Fruit fly (Drosophila melanogaster): ENCODE results near the gene mtDNA-helicase.

The mtDNA-helicase gene

DNA sequence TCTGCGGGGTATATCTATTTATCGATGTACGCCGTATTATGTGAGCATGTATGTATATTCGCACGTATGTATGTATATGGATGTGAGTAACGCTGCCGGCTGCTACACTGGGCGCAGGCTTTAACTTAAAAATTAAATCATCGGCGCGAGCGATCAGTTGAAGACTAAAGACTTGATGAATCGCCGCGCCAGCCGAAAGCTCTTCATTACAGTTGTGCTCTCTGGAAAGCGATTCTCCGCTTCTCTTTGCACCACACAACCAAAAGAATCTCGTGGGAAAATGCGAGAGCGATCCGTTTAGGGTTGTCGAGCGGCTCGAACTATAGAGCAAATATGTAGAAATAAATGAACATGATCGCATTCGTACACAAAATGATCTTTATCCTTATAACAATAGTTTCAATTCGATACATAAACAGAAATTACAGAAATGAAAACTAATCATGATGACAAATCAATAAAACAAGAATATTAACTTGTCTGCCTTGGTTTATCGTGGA is 15.3 kb upstream of the mtDNA-helicase start, which contains the start of gene CG13124 (continued):
- TF ChIP-seq Oli (tag; optimal IDR thresholded peaks at IDR 0.05) (no peak), CG6683 (GFP tag; optimal IDR thresholded peaks at IDR 0.05) (no peak), Meics (GFP tag; optimal IDR thresholded peaks at IDR 0.05) (peak; percentile 54), CG12071 (GFP tag; optimal IDR thresholded peaks at IDR 0.05) (peak; percentile 38), org-1 (GFP tag; optimal IDR thresholded peaks at IDR 0.05) (no peak), CG4404 (GFP tag; IDR thresholded peaks at IDR 0.05) (no peak), CG8388 (GFP tag; optimal IDR thresholded peaks at IDR 0.05) (no peak), ind (GFP tag; optimal IDR thresholded peaks at IDR 0.05) (peak; percentile 0), pfk (GFP tag; optimal IDR thresholded peaks at IDR 0.05) (no peak), CG10654 (GFP tag; optimal IDR thresholded peaks at IDR 0.05) (no peak), CG10267 (tag; optimal IDR thresholded peaks at IDR 0.05) (peak; percentile 0), tio (GFP tag; optimal IDR thresholded peaks at IDR 0.05) (no peak), Hmx (GFP tag; optimal IDR thresholded peaks at IDR 0.05) (no peak), HLH4C (GFP tag; IDR thresholded peaks at IDR 0.05; ENCODE audit: partially characterized antibody) (no peak), pan (optimal IDR thresholded peaks at IDR 0.05) (no peak), pan (GFP tag; optimal IDR thresholded peaks at IDR 0.05 in 1 of 2, IDR thresholded peaks at IDR 0.05 in 1 of 2) (peak in 1 of 2 experiments; percentile 21), CG3847 (GFP tag; IDR thresholded peaks at IDR 0.05) (0 out of 2 replicates have a peak, but pooled peaks have one; percentile 7), Drgx (GFP tag; IDR thresholded peaks at IDR 0.05) (peak; percentile 57), CG6175 (GFP tag; IDR thresholded peaks at IDR 0.05) (no peak), sens-2 (GFP tag; IDR thresholded peaks at IDR 0.05) (0 out of 2 replicates have a peak, but pooled peaks have one; percentile 10), chm (GFP tag; IDR thresholded peaks at IDR 0.05) (peak; percentile 57; the same call in 1 of the 2 replicates), CG7357 (GFP tag; IDR thresholded peaks at IDR 0.05) (no peak), pzg (GFP tag; optimal IDR thresholded peaks at IDR 0.05) (no peak), tin (GFP tag; optimal IDR thresholded peaks at IDR 0.05) (no peak), CG1024 (GFP tag; IDR thresholded peaks at IDR 0.05) (no peak), CG6254 (GFP tag; optimal IDR thresholded peaks at IDR 0.05) (no peak), CG32532 (GFP tag; IDR thresholded peaks at IDR 0.05) (peak; percentile 73; the same call in 1 of the 2 replicates), NfI (GFP tag; optimal IDR thresholded peaks at IDR 0.05) (peak; percentile 32), Trl (optimal IDR thresholded peaks at IDR 0.05) (peak; percentile 55 to 84), Trl (GFP tag; optimal IDR thresholded peaks at IDR 0.05) (no peak), E2f1 (GFP tag; IDR thresholded peaks at IDR 0.05) (no peak), eve (GFP tag; optimal IDR thresholded peaks at IDR 0.05) (no peak), Dip2 (GFP tag; IDR thresholded peaks at IDR 0.05) (no peak), dmrt99B (tag; optimal IDR thresholded peaks at IDR 0.05) (peak; percentile 11), CG12659 (GFP tag; optimal IDR thresholded peaks at IDR 0.05) (peak; percentile 20), Hr51 (GFP tag; optimal IDR thresholded peaks at IDR 0.05) (peak in 1 of 2 experiments; percentile 27), Jarid2 (GFP tag; optimal IDR thresholded peaks at IDR 0.05) (peak; percentile 10), CG17359 (tag; optimal IDR thresholded peaks at IDR 0.05) (no peak), Deaf1 (tag; optimal IDR thresholded peaks at IDR 0.05) (peak; percentile 34), CG7786 (GFP tag; optimal IDR thresholded peaks at IDR 0.05) (no peak), CG11504 (tag; optimal IDR thresholded peaks at IDR 0.05) (peak; percentile 5), CG11247 (GFP tag; IDR thresholded peaks at IDR 0.05) (no peak), ERR (GFP tag; optimal IDR thresholded peaks at IDR 0.05) (peak; percentile 18), HmgZ (tag; optimal IDR thresholded peaks at IDR 0.05) (peak; percentile 0), C15 (GFP tag; IDR thresholded peaks at IDR 0.05) (no peak), CG13296 (GFP tag; optimal IDR thresholded peaks at IDR 0.05) (peak; percentile 3), HmgD (GFP tag; optimal IDR thresholded peaks at IDR 0.05) (no peak), tna (GFP tag; IDR thresholded peaks at IDR 0.05; ENCODE audit: partially characterized antibody) (0 out of 2 replicates have a peak, but pooled peaks have one; percentile 8), CG10543 (GFP tag; optimal IDR thresholded peaks at IDR 0.05) (peak; percentile 61), lbe (GFP tag; optimal IDR thresholded peaks at IDR 0.05) (no peak), gro (GFP tag; optimal IDR thresholded peaks at IDR 0.05) (no peak)

Measured in whole organism, embryonic.